Worm (Caenorhabditis elegans) whole organism, young adult: ENCODE measurements around the gene H01M10.1.

Experiments
- dpff-1 ChIP-seq: sonication (generic microtip); optimal IDR thresholded peaks from 2 replicates; lab custom pipeline; 2017; ENCODE audit warnings: mild to moderate bottlenecking, missing genetic modification characterization, missing compliant biosample characterization
- nfya-1 ChIP-seq: sonication (generic microtip); optimal IDR thresholded peaks from 2 replicates; lab custom pipeline; 2017; ENCODE audit warnings: antibody characterized with exemption, missing compliant biosample characterization, missing genetic modification characterization, borderline replicate concordance; ENCODE audit not compliant: insufficient read depth
- unc-62 ChIP-seq: fragments of 150-350 bp; optimal IDR thresholded peaks from 2 replicates; lab custom pipeline; 2014; ENCODE audit warnings: missing biosample characterization, missing genetic modification reagents, missing genetic modification characterization

DNA sequence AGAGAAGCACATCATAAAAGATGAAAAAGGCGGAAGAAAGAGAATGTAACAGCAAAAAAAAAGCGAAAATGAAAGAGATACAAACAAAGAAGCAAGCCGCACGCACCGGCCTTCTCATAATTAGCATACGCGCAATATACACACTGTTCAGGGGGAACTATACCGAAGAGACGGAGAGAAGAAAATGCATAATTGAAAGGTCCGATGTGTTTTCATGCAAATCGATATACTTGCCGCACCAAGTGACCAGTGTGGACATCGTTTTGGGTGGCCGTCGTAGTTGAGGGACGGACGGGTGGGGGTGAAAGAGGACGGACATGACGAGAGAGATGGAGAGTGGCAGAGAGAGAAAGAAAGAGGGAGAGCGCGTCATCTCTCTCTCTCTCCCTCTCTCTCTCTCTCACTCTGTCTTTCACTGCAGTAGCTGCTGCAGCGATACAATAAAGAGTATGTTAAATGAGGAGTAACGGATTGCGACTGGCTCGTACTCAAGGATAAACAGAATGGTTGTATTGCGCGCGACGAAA is 44.1 kb downstream of the H01M10.1 start:
- no peak for TF ChIP-seq dpff-1 (tag; lab: Kevin White, UChicago)
- TF ChIP-seq nfya-1 (tag; lab: Kevin White, UChicago): no peak
- no peak for TF ChIP-seq unc-62 (GFP tag; lab: Kevin White, UChicago)
